Fruit fly (Drosophila melanogaster): Measurements from ENCODE around the gene CG13877.

CG13877 gene

DNA sequence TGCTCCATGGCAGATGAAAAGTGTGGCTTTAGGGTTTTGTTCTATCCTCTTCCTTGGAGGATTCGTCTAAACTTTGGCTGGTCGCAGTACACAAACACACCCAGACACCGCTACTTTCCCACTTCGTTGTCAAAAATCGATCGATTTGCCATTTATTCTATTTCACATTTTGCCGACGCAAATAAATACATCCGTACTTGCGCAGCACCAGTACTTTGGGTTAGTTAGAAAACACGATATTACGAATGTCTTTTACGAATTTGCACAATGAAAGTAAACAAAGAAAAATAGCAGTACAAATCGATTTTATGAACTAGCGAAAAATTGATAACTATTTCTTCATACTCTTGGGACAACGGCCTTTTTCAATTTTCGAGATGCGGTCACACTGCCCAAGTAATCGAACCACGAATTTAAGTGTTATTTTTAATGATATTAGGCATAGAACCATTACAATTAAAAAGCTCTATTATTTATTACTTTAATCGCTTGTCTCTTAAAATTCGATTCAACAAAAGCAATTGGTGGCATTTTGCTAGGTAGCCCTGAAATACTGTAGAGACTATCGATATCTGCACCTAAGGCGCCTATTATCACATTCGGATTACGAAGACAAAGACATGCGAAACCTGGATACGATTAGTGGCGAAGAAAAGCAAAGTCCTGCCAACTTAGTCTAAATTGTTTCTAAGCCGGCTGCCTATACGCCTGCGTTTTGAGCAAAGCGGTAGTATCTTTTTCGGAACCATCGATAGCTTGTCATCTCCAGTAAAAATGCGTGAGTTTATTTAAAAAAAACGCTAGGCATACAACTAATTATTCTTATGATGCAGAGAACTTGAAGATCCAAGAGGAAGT is 40.0 kb downstream of the CG13877 start, which contains the start of the genes DIP2 and wac (continued):
- peak; percentile 81 for TF ChIP-seq CG12391 (tag; optimal IDR thresholded peaks at IDR 0.05)
- peak; percentile 72 for TF ChIP-seq CG11398 (GFP tag; optimal IDR thresholded peaks at IDR 0.05)
- TF ChIP-seq Meics (GFP tag; optimal IDR thresholded peaks at IDR 0.05), result no peak
- TF ChIP-seq dpn (GFP tag; optimal IDR thresholded peaks at IDR 0.05), result peak; percentile 72 to 90
- peak; percentile 83 for TF ChIP-seq chn (GFP tag; optimal IDR thresholded peaks at IDR 0.05)
- peak; percentile 60 for TF ChIP-seq CG13123 (GFP tag; optimal IDR thresholded peaks at IDR 0.05)
- peak; percentile 40; the same call in 1 of the 2 replicates for TF ChIP-seq CG6689 (GFP tag; IDR thresholded peaks at IDR 0.05)
- no peak for TF ChIP-seq exex (tag; optimal IDR thresholded peaks at IDR 0.05)
- no peak for TF ChIP-seq cas (GFP tag; IDR thresholded peaks at IDR 0.05)
- peak; percentile 6 for TF ChIP-seq CG6683 (GFP tag; optimal IDR thresholded peaks at IDR 0.05)
- peak; percentile 74 for TF ChIP-seq CG2712 (tag; optimal IDR thresholded peaks at IDR 0.05)
- TF ChIP-seq Lpt (GFP tag; optimal IDR thresholded peaks at IDR 0.05), result no peak
- TF ChIP-seq tio (GFP tag; optimal IDR thresholded peaks at IDR 0.05), result no peak
- peak; percentile 33 for TF ChIP-seq repo (GFP tag; optimal IDR thresholded peaks at IDR 0.05)
- peak; percentile 76 for TF ChIP-seq p53 (GFP tag; optimal IDR thresholded peaks at IDR 0.05)
- TF ChIP-seq Nf-YB (GFP tag; optimal IDR thresholded peaks at IDR 0.05), result peak; percentile 40
- peak; percentile 93 for TF ChIP-seq zfh2 (GFP tag; optimal IDR thresholded peaks at IDR 0.05)
- peak; percentile 95 for TF ChIP-seq CG7928 (GFP tag; optimal IDR thresholded peaks at IDR 0.05)
- no peak for TF ChIP-seq tap (tag; optimal IDR thresholded peaks at IDR 0.05)
- TF ChIP-seq Max (GFP tag; optimal IDR thresholded peaks at IDR 0.05), result peak; percentile 70
- peak; percentile 88 for TF ChIP-seq CG13624 (GFP tag; optimal IDR thresholded peaks at IDR 0.05)
- TF ChIP-seq CG10366 (GFP tag; IDR thresholded peaks at IDR 0.05), result peak; percentile 57; the same call in 1 of the 2 replicates
- peak; percentile 91 for TF ChIP-seq CG42726 (GFP tag; IDR thresholded peaks at IDR 0.05; ENCODE audit: partially characterized antibody)
- TF ChIP-seq CG13424 (tag; optimal IDR thresholded peaks at IDR 0.05), result peak; percentile 60
- peak; percentile 83 for TF ChIP-seq CG1647 (GFP tag; optimal IDR thresholded peaks at IDR 0.05)
- peak; percentile 92 for TF ChIP-seq Rfx (GFP tag; IDR thresholded peaks at IDR 0.05)
- no peak; the same call in 2 of the 3 replicates for TF ChIP-seq otp (GFP tag; IDR thresholded peaks at IDR 0.05)
- no peak for TF ChIP-seq Jarid2 (GFP tag; optimal IDR thresholded peaks at IDR 0.05)
- peak; percentile 25 for TF ChIP-seq sd (tag; optimal IDR thresholded peaks at IDR 0.05)
- TF ChIP-seq CG18262 (tag; optimal IDR thresholded peaks at IDR 0.05), result peak; percentile 64
- peak; percentile 45 for TF ChIP-seq CG3995 (GFP tag; optimal IDR thresholded peaks at IDR 0.05)
- TF ChIP-seq Xrp1 (GFP tag; IDR thresholded peaks at IDR 0.05), result peak; percentile 72
- no peak for TF ChIP-seq lov (optimal IDR thresholded peaks at IDR 0.05)
- no peak for TF ChIP-seq lov (GFP tag; IDR thresholded peaks at IDR 0.05)
- TF ChIP-seq CG2129 (GFP tag; IDR thresholded peaks at IDR 0.05; ENCODE audit: partially characterized antibody), result peak; percentile 55
- TF ChIP-seq CG3726 (GFP tag; IDR thresholded peaks at IDR 0.05), result no peak
- TF ChIP-seq ara (GFP tag; IDR thresholded peaks at IDR 0.05), result peak; percentile 56; the same call in 1 of the 2 replicates
- TF ChIP-seq so (GFP tag; IDR thresholded peaks at IDR 0.05), result peak; percentile 73; the same call in 2 of the 3 replicates
- TF ChIP-seq hkb (optimal IDR thresholded peaks at IDR 0.05), result no peak
- TF ChIP-seq hkb (GFP tag; IDR thresholded peaks at IDR 0.05), result peak; percentile 58; the same call in 1 of the 2 replicates
- peak; percentile 77 for TF ChIP-seq Dp (GFP tag; optimal IDR thresholded peaks at IDR 0.05)
- TF ChIP-seq CG10321 (GFP tag; IDR thresholded peaks at IDR 0.05), result no peak
- peak; percentile 54; the same call in 2 of the 3 replicates for TF ChIP-seq Optix (GFP tag; IDR thresholded peaks at IDR 0.05)
- TF ChIP-seq ssp (GFP tag; IDR thresholded peaks at IDR 0.05), result peak; percentile 53; the same call in 1 of the 2 replicates
- no peak for TF ChIP-seq Hr78 (GFP tag; optimal IDR thresholded peaks at IDR 0.05)
- TF ChIP-seq dysf (GFP tag; IDR thresholded peaks at IDR 0.05), result peak; percentile 71
- TF ChIP-seq sna (GFP tag; IDR thresholded peaks at IDR 0.05; ENCODE audit: partially characterized antibody), result peak; percentile 85
- no peak for TF ChIP-seq z (GFP tag; IDR thresholded peaks at IDR 0.05)
- peak; percentile 16 for TF ChIP-seq pfk (GFP tag; optimal IDR thresholded peaks at IDR 0.05)
